Worm (Caenorhabditis elegans) whole organism, L1 larva: ENCODE data around the gene R03G5.6.
A peak's percentile ranks its signal among the peaks of the same experiment; 100 is the strongest.

Experiments used
- C04F5.9 ChIP-seq: sonication (generic microtip); optimal IDR thresholded peaks from 2 replicates; lab custom pipeline; 2016; ENCODE audit warnings: missing genetic modification characterization, missing compliant biosample characterization
- C16A3.4 ChIP-seq: fragments of 150-350 bp; optimal IDR thresholded peaks from 2 replicates; lab custom pipeline; 2014; ENCODE audit warnings: missing biosample characterization, missing genetic modification characterization
- F16B12.6 ChIP-seq: fragments of 150-350 bp; optimal IDR thresholded peaks from 2 replicates; lab custom pipeline; 2014; ENCODE audit warnings: missing biosample characterization, missing genetic modification characterization
- aha-1 ChIP-seq: fragments of 150-350 bp; optimal IDR thresholded peaks from 2 replicates; lab custom pipeline; 2014; ENCODE audit warnings: missing biosample characterization, missing genetic modification characterization
- alr-1 ChIP-seq: fragments of 200-800 bp; sonication (Bioruptor generic); optimal IDR thresholded peaks from 2 replicates; lab custom pipeline; 2018; ENCODE audit warnings: borderline replicate concordance, mild to moderate bottlenecking, missing genetic modification characterization, missing compliant biosample characterization
- aly-2 ChIP-seq: fragments of 150-350 bp; optimal IDR thresholded peaks from 2 replicates; lab custom pipeline; 2014; ENCODE audit warnings: missing biosample characterization, missing genetic modification characterization
- ama-1 ChIP-seq: fragments of 150-350 bp; optimal IDR thresholded peaks from 2 replicates; lab custom pipeline; 2014
- ceh-63 ChIP-seq: fragments of 200-800 bp; sonication (Bioruptor generic); optimal IDR thresholded peaks from 2 replicates; lab custom pipeline; 2018; ENCODE audit warnings: mild to moderate bottlenecking, missing genetic modification characterization, missing compliant biosample characterization
- ceh-8 ChIP-seq: fragments of 200-800 bp; sonication (Bioruptor generic); optimal IDR thresholded peaks from 2 replicates; lab custom pipeline; 2018; ENCODE audit warnings: mild to moderate bottlenecking, missing genetic modification characterization, moderate library complexity, missing compliant biosample characterization
- ceh-82 ChIP-seq, 3 experiments: fragments of 150-350 bp in 1 of 3; sonication (generic microtip) in 2 of 3; optimal IDR thresholded peaks; 2 replicates each; lab custom pipeline; 2014 to 2017; ENCODE audit warnings: missing biosample characterization in 3 of 3, missing genetic modification characterization in 3 of 3
- ceh-90 ChIP-seq: sonication (generic microtip); optimal IDR thresholded peaks from 2 replicates; lab custom pipeline; 2016; ENCODE audit warnings: missing genetic modification characterization, missing compliant biosample characterization
- dsc-1 ChIP-seq: sonication (generic microtip); optimal IDR thresholded peaks from 2 replicates; lab custom pipeline; 2016; ENCODE audit warnings: mild to moderate bottlenecking, missing genetic modification characterization, missing compliant biosample characterization
- efl-1 ChIP-seq, 4 experiments: fragments of 150-350 bp; optimal IDR thresholded peaks in 3 of 4; peaks in 1 of 4; 1 replicate in 1 of 4; 2 replicates in 3 of 4; lab custom pipeline; 2014; ENCODE audit warnings: missing biosample characterization in 2 of 4, missing genetic modification characterization in 2 of 4, missing genetic modification reagents in 2 of 4
- egl-13 ChIP-seq: sonication (generic microtip); optimal IDR thresholded peaks from 2 replicates; lab custom pipeline; 2016; ENCODE audit warnings: missing genotype, missing genetic modification reagents, missing genetic modification characterization, missing compliant biosample characterization
- egl-27 ChIP-seq, 2 experiments: fragments of 150-350 bp in 1 of 2; sonication (generic microtip); optimal IDR thresholded peaks; 3 replicates each; lab custom pipeline; 2017 to 2018; ENCODE audit warnings: missing biosample characterization in 2 of 2, missing genetic modification characterization in 2 of 2, missing genetic modification reagents in 2 of 2
- fkh-10 ChIP-seq: sonication (generic microtip); optimal IDR thresholded peaks from 2 replicates; lab custom pipeline; 2017; ENCODE audit warnings: missing biosample characterization, missing genetic modification reagents, missing genetic modification characterization
- fkh-4 ChIP-seq: sonication (generic microtip); optimal IDR thresholded peaks from 2 replicates; lab custom pipeline; 2016; ENCODE audit warnings: missing compliant biosample characterization, missing genetic modification characterization, borderline replicate concordance
- fkh-8 ChIP-seq: sonication (generic microtip); optimal IDR thresholded peaks from 2 replicates; lab custom pipeline; 2016; ENCODE audit warnings: mild to moderate bottlenecking, missing genetic modification characterization, missing compliant biosample characterization
- grh-1 ChIP-seq: fragments of 200-800 bp; sonication (Bioruptor generic); IDR thresholded peaks from 2 replicates; pipeline ENCODE4 v1.3.6; 2022; ENCODE audit warnings: missing genetic modification reagents, missing genetic modification characterization, missing compliant biosample characterization
- hlh-17 ChIP-seq: fragments of 200-800 bp; sonication (Bioruptor generic); optimal IDR thresholded peaks from 2 replicates; lab custom pipeline; 2018; ENCODE audit warnings: missing genetic modification characterization, mild to moderate bottlenecking, missing compliant biosample characterization, moderate library complexity, borderline replicate concordance
- hlh-4 ChIP-seq: sonication (generic microtip); optimal IDR thresholded peaks from 2 replicates; lab custom pipeline; 2016; ENCODE audit warnings: mild to moderate bottlenecking, missing genetic modification characterization, missing compliant biosample characterization
- hpl-2 ChIP-seq: fragments of 150-350 bp; optimal IDR thresholded peaks from 2 replicates; lab custom pipeline; 2014; ENCODE audit warnings: missing biosample characterization, missing genetic modification reagents, missing genetic modification characterization
- irx-1 ChIP-seq: sonication (generic microtip); optimal IDR thresholded peaks from 2 replicates; lab custom pipeline; 2016; ENCODE audit warnings: missing genetic modification characterization, missing compliant biosample characterization
- isw-1 ChIP-seq: fragments of 200-800 bp; sonication (Bioruptor generic); IDR thresholded peaks from 2 replicates; pipeline ENCODE4 v1.3.6; 2022; ENCODE audit warnings: missing genetic modification characterization, missing compliant biosample characterization
- jun-1 ChIP-seq: fragments of 150-350 bp; optimal IDR thresholded peaks from 2 replicates; lab custom pipeline; 2014; ENCODE audit warnings: missing biosample characterization, missing genetic modification reagents, missing genetic modification characterization
- lin-13 ChIP-seq: fragments of 150-350 bp; optimal IDR thresholded peaks from 2 replicates; lab custom pipeline; 2014; ENCODE audit warnings: missing biosample characterization, missing genetic modification reagents, missing genetic modification characterization
- lin-14 ChIP-seq: fragments of 200-800 bp; sonication (Bioruptor generic); optimal IDR thresholded peaks from 2 replicates; lab custom pipeline; 2018; ENCODE audit warnings: mild to moderate bottlenecking, missing genetic modification characterization, moderate library complexity, missing compliant biosample characterization
- lin-35 ChIP-seq, 2 experiments: fragments of 150-350 bp; optimal IDR thresholded peaks; 2 replicates each; lab custom pipeline; 2014; ENCODE audit warnings: missing biosample characterization in 2 of 2, missing genetic modification characterization in 2 of 2, missing genetic modification reagents in 2 of 2
- lin-39 ChIP-seq: fragments of 150-350 bp; optimal IDR thresholded peaks from 2 replicates; lab custom pipeline; 2014; ENCODE audit warnings: missing biosample characterization, missing genetic modification reagents, missing genetic modification characterization
- lir-3 ChIP-seq: sonication (generic microtip); optimal IDR thresholded peaks from 2 replicates; lab custom pipeline; 2016; ENCODE audit warnings: mild to moderate bottlenecking, missing genetic modification characterization, moderate library complexity, missing compliant biosample characterization; ENCODE audit not compliant: poor library complexity
- lsy-2 ChIP-seq, 2 experiments: fragments of 150-350 bp; optimal IDR thresholded peaks; 2 replicates each; lab custom pipeline; 2014; ENCODE audit warnings: missing biosample characterization in 2 of 2, missing genetic modification characterization in 2 of 2
- mep-1 ChIP-seq: fragments of 150-350 bp; optimal IDR thresholded peaks from 2 replicates; lab custom pipeline; 2014; ENCODE audit warnings: missing biosample characterization, missing genetic modification characterization
- nhr-12 ChIP-seq: sonication (generic microtip); optimal IDR thresholded peaks from 2 replicates; lab custom pipeline; 2017; ENCODE audit warnings: missing biosample characterization, missing genetic modification characterization
- nhr-19 ChIP-seq: fragments of 200-800 bp; sonication (Bioruptor generic); conservative IDR thresholded peaks from 2 replicates; pipeline ENCODE4 v1.3.6; 2022; ENCODE audit warnings: missing genetic modification characterization, missing compliant biosample characterization
- nhr-20 ChIP-seq: sonication (generic microtip); optimal IDR thresholded peaks from 2 replicates; lab custom pipeline; 2016; ENCODE audit warnings: mild to moderate bottlenecking, missing genetic modification characterization, missing compliant biosample characterization
- nhr-47 ChIP-seq: sonication (generic microtip); optimal IDR thresholded peaks from 2 replicates; lab custom pipeline; 2016; ENCODE audit warnings: mild to moderate bottlenecking, missing genetic modification characterization, moderate library complexity, missing compliant biosample characterization
- nhr-71 ChIP-seq: sonication (generic microtip); optimal IDR thresholded peaks from 2 replicates; lab custom pipeline; 2016; ENCODE audit warnings: mild to moderate bottlenecking, missing genetic modification characterization, moderate library complexity, missing compliant biosample characterization
- nhr-76 ChIP-seq: sonication (generic microtip); optimal IDR thresholded peaks from 2 replicates; lab custom pipeline; 2017; ENCODE audit warnings: missing biosample characterization, missing genetic modification characterization
- nhr-77 ChIP-seq: fragments of 150-350 bp; optimal IDR thresholded peaks from 2 replicates; lab custom pipeline; 2014; ENCODE audit warnings: missing biosample characterization, missing genetic modification characterization
- nhr-85 ChIP-seq: sonication (generic microtip); peaks from one replicate; lab custom pipeline; 2016; ENCODE audit warnings: missing genetic modification characterization, inconsistent platforms, missing compliant biosample characterization
- pax-3 ChIP-seq: fragments of 200-800 bp; sonication (Bioruptor generic); optimal IDR thresholded peaks from 2 replicates; lab custom pipeline; 2018; ENCODE audit warnings: mild to moderate bottlenecking, missing genetic modification characterization, moderate library complexity, missing compliant biosample characterization
- skn-1 ChIP-seq: fragments of 150-350 bp; optimal IDR thresholded peaks from 2 replicates; lab custom pipeline; 2014; ENCODE audit warnings: missing biosample characterization, missing genetic modification characterization
- snpc-4 ChIP-seq: fragments of 150-350 bp; optimal IDR thresholded peaks from 2 replicates; lab custom pipeline; 2014; ENCODE audit warnings: missing biosample characterization, missing genetic modification characterization
- snu-23 ChIP-seq: sonication (generic microtip); optimal IDR thresholded peaks from 2 replicates; lab custom pipeline; 2016; ENCODE audit warnings: missing genetic modification characterization, missing compliant biosample characterization
- sox-4 ChIP-seq: sonication (generic microtip); optimal IDR thresholded peaks from 2 replicates; lab custom pipeline; 2016; ENCODE audit warnings: missing genetic modification characterization, missing compliant biosample characterization
- swsn-7 ChIP-seq: sonication (generic microtip); optimal IDR thresholded peaks from 2 replicates; lab custom pipeline; 2016; ENCODE audit warnings: missing genetic modification characterization, missing compliant biosample characterization
- tlp-1 ChIP-seq: fragments of 150-350 bp; optimal IDR thresholded peaks from 2 replicates; lab custom pipeline; 2014; ENCODE audit warnings: missing biosample characterization, missing genetic modification characterization
- vab-15 ChIP-seq: sonication (generic microtip); optimal IDR thresholded peaks from 2 replicates; lab custom pipeline; 2017; ENCODE audit warnings: missing genotype, mild to moderate bottlenecking, missing genetic modification characterization, missing compliant biosample characterization
- zag-1 ChIP-seq: fragments of 150-350 bp; optimal IDR thresholded peaks from 2 replicates; lab custom pipeline; 2014; ENCODE audit warnings: missing biosample characterization, missing genetic modification characterization
- ztf-11 ChIP-seq, 2 experiments: sonication (generic microtip); optimal IDR thresholded peaks; 2 replicates each; lab custom pipeline; 2016 to 2017; ENCODE audit warnings: missing genetic modification characterization in 2 of 2, missing biosample characterization in 1 of 2, missing compliant biosample characterization in 1 of 2
- ztf-4 ChIP-seq: fragments of 150-350 bp; optimal IDR thresholded peaks from 2 replicates; lab custom pipeline; 2014; ENCODE audit warnings: missing biosample characterization, missing genetic modification characterization

The R03G5.6 gene

DNA sequence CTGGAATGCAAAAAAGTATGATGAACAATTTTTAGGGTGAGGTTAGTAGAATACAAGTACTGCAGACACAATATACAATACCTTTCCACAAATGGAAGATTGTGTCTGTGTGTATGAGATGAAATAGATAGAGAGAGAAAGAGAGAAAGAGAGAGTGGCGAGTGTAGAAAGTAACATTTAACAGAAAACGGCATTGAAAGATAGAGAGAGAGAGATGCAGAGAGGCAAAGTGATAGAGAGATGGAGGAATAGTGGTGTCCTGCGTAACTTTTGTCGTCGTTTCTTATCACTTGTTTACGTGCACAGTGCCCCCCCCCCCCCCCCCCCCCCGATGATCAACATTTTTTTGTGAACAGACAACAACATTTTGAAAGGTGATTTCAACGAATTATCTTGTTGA lies 2.0 kb downstream of the R03G5.6 start (continued):
- TF ChIP-seq ztf-4 (no peak), efl-1 (optimal IDR thresholded peaks at IDR 0.05; lab: Kevin White, UChicago) (peak; percentile 19 to 28), efl-1 (GFP tag; optimal IDR thresholded peaks at IDR 0.05 in 1 of 2; lab: Kevin White, UChicago) (peak in 1 of 2 experiments; percentile 74), lin-35 (GFP tag; optimal IDR thresholded peaks at IDR 0.05; lab: Kevin White, UChicago) (peak in 1 of 2 experiments; percentile 53), ceh-82 (tag; optimal IDR thresholded peaks at IDR 0.05; lab: Kevin White, UChicago) (peak in 2 of 3 experiments; percentile 3 to 33), nhr-12 (tag; lab: Kevin White, UChicago) (no peak), lsy-2 (tag; optimal IDR thresholded peaks at IDR 0.05; lab: Kevin White, UChicago) (peak; percentile 10 to 22), skn-1 (tag; lab: Kevin White, UChicago) (no peak), swsn-7 (tag; lab: Kevin White, UChicago) (no peak), ztf-11 (tag; optimal IDR thresholded peaks at IDR 0.05; lab: Kevin White, UChicago) (no peak), ama-1 (no peak), vab-15 (tag; lab: Kevin White, UChicago) (no peak), hlh-4 (no peak), C04F5.9 (tag; lab: Kevin White, UChicago) (no peak), fkh-4 (no peak), F16B12.6 (tag; lab: Kevin White, UChicago) (no peak), C16A3.4 (tag; lab: Kevin White, UChicago) (peak; percentile 20), hpl-2 (GFP tag; lab: Kevin White, UChicago) (no peak)
- TF ChIP-seq, all 84 proteins: peak for 19

- TF ChIP-seq lsy-2 (tag; optimal IDR thresholded peaks at IDR 0.05; lab: Kevin White, UChicago) (peak; percentile 15 to 23), lir-3 (tag; lab: Kevin White, UChicago) (no peak), ceh-90 (tag; lab: Kevin White, UChicago) (no peak), hpl-2 (GFP tag; lab: Kevin White, UChicago) (no peak), nhr-71 (tag; lab: Kevin White, UChicago) (peak; percentile 66), aly-2 (no peak), fkh-10 (GFP tag; lab: Kevin White, UChicago) (no peak), snu-23 (GFP tag; lab: Kevin White, UChicago) (no peak), nhr-19 (GFP tag; lab: Robert Waterston, UW) (no peak), nhr-20 (no peak), grh-1 (no peak), isw-1 (GFP tag; lab: Robert Waterston, UW) (no peak), nhr-47 (tag; lab: Kevin White, UChicago) (peak; percentile 54), tlp-1 (tag; lab: Kevin White, UChicago) (no peak), swsn-7 (tag; lab: Kevin White, UChicago) (peak; percentile 41), nhr-77 (tag; lab: Kevin White, UChicago) (no peak), fkh-8 (tag; lab: Kevin White, UChicago) (peak; percentile 84), lin-35 (GFP tag; optimal IDR thresholded peaks at IDR 0.05; lab: Kevin White, UChicago) (peak in 1 of 2 experiments; percentile 2), dsc-1 (tag; lab: Kevin White, UChicago) (peak; percentile 70), sox-4 (peak; percentile 70), irx-1 (tag; lab: Kevin White, UChicago) (no peak), lin-13 (GFP tag; lab: Kevin White, UChicago) (no peak), jun-1 (tag; lab: Kevin White, UChicago) (no peak), zag-1 (tag; lab: Kevin White, UChicago) (no peak), lin-14 (peak; percentile 72), nhr-76 (tag; lab: Kevin White, UChicago) (no peak), aha-1 (tag; lab: Kevin White, UChicago) (no peak), nhr-85 (no peak), egl-27 (tag; optimal IDR thresholded peaks at IDR 0.05; lab: Kevin White, UChicago) (no peak), alr-1 (tag; lab: Kevin White, UChicago) (no peak), egl-13 (tag; lab: Kevin White, UChicago) (peak; percentile 30), hlh-4 (no peak), snpc-4 (no peak), lin-39 (tag; lab: Kevin White, UChicago) (no peak), vab-15 (tag; lab: Kevin White, UChicago) (no peak), F16B12.6 (tag; lab: Kevin White, UChicago) (no peak), ceh-8 (GFP tag; lab: Kevin White, UChicago) (no peak), mep-1 (tag; lab: Kevin White, UChicago) (no peak), pax-3 (tag; lab: Kevin White, UChicago) (no peak), hlh-17 (no peak), ceh-63 (GFP tag; lab: Kevin White, UChicago) (no peak)
Observed at ce11 chrX:7810991-7811390, 5.7 kb downstream of the R03G5.6 start.
